Worm (Caenorhabditis elegans): ENCODE measurements around the gene F40F12.9.

DNA sequence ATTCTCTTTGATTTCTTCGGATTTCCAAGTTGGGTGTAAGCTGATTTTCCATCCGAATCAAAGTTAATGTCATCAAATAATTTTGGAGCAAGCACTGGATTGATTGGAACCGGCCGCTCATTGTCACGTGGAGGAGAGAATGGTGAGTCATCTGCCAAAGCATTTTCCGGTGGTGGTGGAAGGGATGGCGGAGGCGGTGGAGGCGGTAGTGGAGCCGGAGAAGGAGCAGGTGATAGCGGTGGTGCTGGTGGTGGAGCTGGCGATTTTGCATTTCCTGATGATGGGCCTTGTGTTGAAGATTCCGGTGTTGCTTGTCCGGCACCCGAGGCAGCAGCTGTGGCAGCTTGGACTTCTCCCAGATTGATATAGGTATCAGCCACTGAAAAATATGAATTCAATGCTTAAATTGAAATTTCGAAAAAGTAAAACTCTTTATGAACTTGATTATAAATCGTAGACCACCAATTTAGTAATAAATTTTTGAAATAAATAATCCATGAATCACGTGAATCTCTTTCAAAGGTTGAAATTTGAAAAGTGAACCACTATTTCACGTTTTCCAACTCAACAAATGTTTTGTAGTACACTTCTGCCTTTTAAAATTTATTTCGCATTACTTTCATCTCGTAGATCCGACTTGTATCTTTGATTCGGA, 30.0 kb downstream of the F40F12.9 start, which contains the start of the genes K03H1.9 and K03H1.12:
- no peak for TF ChIP-seq tbx-7 (tag; optimal IDR thresholded peaks at IDR 0.05)
- no peak for TF ChIP-seq ceh-31 (tag; optimal IDR thresholded peaks at IDR 0.05)
- TF ChIP-seq ceh-2 (tag; optimal IDR thresholded peaks at IDR 0.05) = no peak
- no peak for TF ChIP-seq unc-86 (tag; optimal IDR thresholded peaks at IDR 0.05)

Data from whole organism, late embryonic.